Worm (Caenorhabditis elegans) whole organism, L1 larva: ENCODE data around the gene clec-38.

ENCODE experiments used
- blmp-1 ChIP-seq: fragments of 150-350 bp; optimal IDR thresholded peaks from 2 replicates; lab custom pipeline; 2014; ENCODE audit warnings: missing biosample characterization, missing genetic modification characterization
- ceh-82 ChIP-seq, 3 experiments: fragments of 150-350 bp in 1 of 3; sonication (generic microtip) in 2 of 3; optimal IDR thresholded peaks; 2 replicates each; lab custom pipeline; 2014 to 2017; ENCODE audit warnings: missing biosample characterization in 3 of 3, missing genetic modification characterization in 3 of 3
- grh-1 ChIP-seq: fragments of 200-800 bp; sonication (Bioruptor generic); IDR thresholded peaks from 2 replicates; pipeline ENCODE4 v1.3.6; 2022; ENCODE audit warnings: missing genetic modification reagents, missing genetic modification characterization, missing compliant biosample characterization
- lin-39 ChIP-seq: fragments of 150-350 bp; optimal IDR thresholded peaks from 2 replicates; lab custom pipeline; 2014; ENCODE audit warnings: missing biosample characterization, missing genetic modification reagents, missing genetic modification characterization
- nhr-76 ChIP-seq: sonication (generic microtip); optimal IDR thresholded peaks from 2 replicates; lab custom pipeline; 2017; ENCODE audit warnings: missing biosample characterization, missing genetic modification characterization
- unc-86 ChIP-seq: sonication (generic microtip); optimal IDR thresholded peaks from 2 replicates; lab custom pipeline; 2016; ENCODE audit warnings: missing genetic modification characterization, missing compliant biosample characterization
- zag-1 ChIP-seq: fragments of 150-350 bp; optimal IDR thresholded peaks from 2 replicates; lab custom pipeline; 2014; ENCODE audit warnings: missing biosample characterization, missing genetic modification characterization
- ztf-11 ChIP-seq, 2 experiments: sonication (generic microtip); optimal IDR thresholded peaks; 2 replicates each; lab custom pipeline; 2016 to 2017; ENCODE audit warnings: missing genetic modification characterization in 2 of 2, missing biosample characterization in 1 of 2, missing compliant biosample characterization in 1 of 2

ce11 chrV:16779971-16780370, 44.6 kb upstream of the clec-38 start:
- TF ChIP-seq lin-39 (no peak), grh-1 (GFP tag; lab: Robert Waterston, UW) (no peak), ceh-82 (tag; optimal IDR thresholded peaks at IDR 0.05; lab: Kevin White, UChicago) (no peak), unc-86 (tag; lab: Kevin White, UChicago) (no peak), nhr-76 (tag; lab: Kevin White, UChicago) (no peak), ztf-11 (tag; optimal IDR thresholded peaks at IDR 0.05; lab: Kevin White, UChicago) (no peak), blmp-1 (tag; lab: Kevin White, UChicago) (no peak), zag-1 (tag; lab: Kevin White, UChicago) (no peak)
